Fruit fly (Drosophila melanogaster) whole organism, adult: ENCODE data around the gene Atf3.

ENCODE experiments used
- CG12768 ChIP-seq: fragments of 200-800 bp; sonication (Bioruptor generic); optimal IDR thresholded peaks from 2 replicates; lab custom pipeline; 2017; ENCODE audit warnings: missing biosample characterization, missing genetic modification characterization, mild to moderate bottlenecking, moderate library complexity, missing genetic modification reagents
- CG14711 ChIP-seq: fragments of 200-800 bp; sonication (Bioruptor generic); optimal IDR thresholded peaks from 2 replicates; lab custom pipeline; 2018; ENCODE audit warnings: missing biosample characterization, mild to moderate bottlenecking, missing genetic modification characterization, moderate library complexity
- CG33017 ChIP-seq: fragments of 200-800 bp; sonication (Bioruptor generic); optimal IDR thresholded peaks from 2 replicates; lab custom pipeline; 2018; ENCODE audit warnings: missing biosample characterization, mild to moderate bottlenecking, missing genetic modification characterization, moderate library complexity
- CG5204 ChIP-seq: fragments of 200-800 bp; sonication (Bioruptor generic); optimal IDR thresholded peaks from 2 replicates; lab custom pipeline; 2016; ENCODE audit warnings: missing biosample characterization, missing genetic modification characterization
- CG7101 ChIP-seq: fragments of 200-800 bp; sonication (Bioruptor generic); optimal IDR thresholded peaks from 2 replicates; lab custom pipeline; 2018; ENCODE audit warnings: missing biosample characterization, mild to moderate bottlenecking, missing genetic modification characterization, moderate library complexity
- Hr96 ChIP-seq: fragments of 200-800 bp; sonication (Bioruptor generic); optimal IDR thresholded peaks from 2 replicates; lab custom pipeline; 2016; ENCODE audit warnings: missing biosample characterization, missing genetic modification characterization
- Mnt ChIP-seq: fragments of 200-800 bp; sonication (Bioruptor generic); optimal IDR thresholded peaks from 2 replicates; lab custom pipeline; 2016; ENCODE audit warnings: missing biosample characterization, mild to moderate bottlenecking, missing genetic modification characterization
- bab1 ChIP-seq: fragments of 200-800 bp; sonication (Bioruptor generic); optimal IDR thresholded peaks from 3 replicates; lab custom pipeline; 2019; ENCODE audit warnings: missing biosample characterization, mild to moderate bottlenecking, missing genetic modification characterization, moderate library complexity
- cnc ChIP-seq, 2 experiments: fragments of >200 bp; optimal IDR thresholded peaks; 2 replicates each; lab custom pipeline; 2017
- kay ChIP-seq: fragments of 200-800 bp; sonication (Bioruptor generic); peaks from one replicate; lab custom pipeline; 2016; ENCODE audit warnings: missing biosample characterization, missing genetic modification characterization, borderline replicate concordance
- pad ChIP-seq: fragments of 200-800 bp; sonication (Bioruptor generic); optimal IDR thresholded peaks from 3 replicates; lab custom pipeline; 2017; ENCODE audit warnings: missing biosample characterization, missing genetic modification characterization, mild to moderate bottlenecking, moderate library complexity, missing genetic modification reagents
- tj ChIP-seq: fragments of 200-800 bp; sonication (Bioruptor generic); optimal IDR thresholded peaks from 3 replicates; lab custom pipeline; 2017; ENCODE audit warnings: missing biosample characterization, mild to moderate bottlenecking, missing genetic modification characterization, moderate library complexity
- toe ChIP-seq: fragments of 200-800 bp; sonication (Bioruptor generic); optimal IDR thresholded peaks from 2 replicates; lab custom pipeline; 2016; ENCODE audit warnings: missing biosample characterization, missing genetic modification characterization

- TF ChIP-seq bab1 (no peak), kay (no peak), CG5204 (GFP tag; lab: Kevin White, UChicago) (no peak), cnc (optimal IDR thresholded peaks at IDR 0.05; lab: Kevin White, UChicago) (no peak), CG14711 (no peak), CG33017 (tag; lab: Kevin White, UChicago) (no peak), tj (GFP tag; lab: Kevin White, UChicago) (no peak), toe (GFP tag; lab: Kevin White, UChicago) (no peak), CG12768 (GFP tag; lab: Kevin White, UChicago) (no peak), CG7101 (no peak), pad (GFP tag; lab: Kevin White, UChicago) (no peak), Hr96 (no peak), Mnt (GFP tag; lab: Kevin White, UChicago) (no peak)
These were observed 24.8 kb upstream of the Atf3 start for dm6 chrX:1299928-1300327.
